Worm (Caenorhabditis elegans) whole organism, L2 larva: ENCODE results near the gene C53B7.6.

Experiments
- C34F6.9 ChIP-seq: fragments of 150-350 bp; optimal IDR thresholded peaks from 2 replicates; lab custom pipeline; 2014; ENCODE audit warnings: missing biosample characterization, missing genetic modification characterization
- R02D3.7 ChIP-seq: fragments of 150-350 bp; optimal IDR thresholded peaks from 2 replicates; lab custom pipeline; 2014; ENCODE audit warnings: missing biosample characterization, missing genetic modification characterization
- ama-1 ChIP-seq: fragments of 150-350 bp; optimal IDR thresholded peaks from 2 replicates; lab custom pipeline; 2018; ENCODE audit warnings: inconsistent platforms
- dmd-4 ChIP-seq: sonication (generic microtip); optimal IDR thresholded peaks from 2 replicates; lab custom pipeline; 2017; ENCODE audit warnings: missing biosample characterization, missing genetic modification characterization
- nhr-10 ChIP-seq: sonication (generic microtip); optimal IDR thresholded peaks from 2 replicates; lab custom pipeline; 2017; ENCODE audit warnings: missing biosample characterization, missing genetic modification characterization
- nhr-11 ChIP-seq: fragments of 150-350 bp; optimal IDR thresholded peaks from 2 replicates; lab custom pipeline; 2014; ENCODE audit warnings: missing biosample characterization, missing genetic modification characterization
- nhr-25 ChIP-seq: fragments of 150-350 bp; sonication (generic microtip); optimal IDR thresholded peaks from 3 replicates; lab custom pipeline; 2014; ENCODE audit warnings: missing biosample characterization, missing genetic modification characterization
- sma-9 ChIP-seq, 2 experiments: fragments of 150-350 bp in 1 of 2; sonication (generic microtip) in 1 of 2; optimal IDR thresholded peaks; 2 replicates each; lab custom pipeline; 2014 to 2016; ENCODE audit warnings: missing genetic modification characterization in 2 of 2, mild to moderate bottlenecking in 1 of 2, missing biosample characterization in 1 of 2, missing compliant biosample characterization in 1 of 2, missing genetic modification reagents in 1 of 2, moderate library complexity in 1 of 2
- unc-39 ChIP-seq: fragments of 150-350 bp; optimal IDR thresholded peaks from 2 replicates; lab custom pipeline; 2014; ENCODE audit warnings: missing biosample characterization, missing genetic modification characterization
- zag-1 ChIP-seq: fragments of 150-350 bp; optimal IDR thresholded peaks from 2 replicates; lab custom pipeline; 2014; ENCODE audit warnings: missing biosample characterization, missing genetic modification characterization
- ztf-4 ChIP-seq: fragments of 150-350 bp; optimal IDR thresholded peaks from 2 replicates; lab custom pipeline; 2014; ENCODE audit warnings: missing biosample characterization, missing genetic modification characterization

ce11 chrX:6913989-6914388, 45.4 kb upstream of the C53B7.6 start, which contains the start of gene nhx-4:
- no peak for TF ChIP-seq ztf-4 (tag; lab: Kevin White, UChicago)
- no peak for TF ChIP-seq ama-1 (lab: Kevin White, UChicago)
- TF ChIP-seq unc-39 (tag; lab: Kevin White, UChicago) = no peak
- no peak for TF ChIP-seq C34F6.9 (tag; lab: Kevin White, UChicago)
- no peak for TF ChIP-seq sma-9 (GFP tag; optimal IDR thresholded peaks at IDR 0.05; lab: Kevin White, UChicago)
- no peak for TF ChIP-seq sma-9 (tag; optimal IDR thresholded peaks at IDR 0.05; lab: Kevin White, UChicago)
- no peak for TF ChIP-seq dmd-4 (tag; lab: Kevin White, UChicago)
- no peak for TF ChIP-seq nhr-10 (tag; lab: Kevin White, UChicago)
- TF ChIP-seq nhr-25 (tag; lab: Kevin White, UChicago) = no peak
- no peak for TF ChIP-seq R02D3.7
- TF ChIP-seq nhr-11 (tag; lab: Kevin White, UChicago) = no peak
- no peak for TF ChIP-seq zag-1
